Worm (Caenorhabditis elegans) whole organism, mixed stage, embryonic: Measurements from ENCODE around the gene srw-103.

ENCODE experiments used
- blmp-1 ChIP-seq: fragments of 150-350 bp; optimal IDR thresholded peaks from 2 replicates; lab custom pipeline; 2014; ENCODE audit warnings: missing biosample characterization, missing genetic modification characterization
- ceh-43 ChIP-seq: fragments of 200-800 bp; sonication (Bioruptor generic); optimal IDR thresholded peaks from 2 replicates; lab custom pipeline; 2018; ENCODE audit warnings: mild to moderate bottlenecking, missing genetic modification characterization, moderate library complexity, missing compliant biosample characterization
- cnd-1 ChIP-seq: fragments of 200-800 bp; sonication (Bioruptor generic); optimal IDR thresholded peaks from 2 replicates; lab custom pipeline; 2018; ENCODE audit warnings: mild to moderate bottlenecking, missing genetic modification characterization, missing compliant biosample characterization
- elt-3 ChIP-seq: fragments of 150-350 bp; optimal IDR thresholded peaks from 2 replicates; lab custom pipeline; 2014; ENCODE audit warnings: missing biosample characterization, missing genetic modification characterization
- lin-13 ChIP-seq: fragments of 150-350 bp; optimal IDR thresholded peaks from 2 replicates; lab custom pipeline; 2014; ENCODE audit warnings: missing biosample characterization, missing genetic modification characterization
- lsy-2 ChIP-seq: fragments of 150-350 bp; optimal IDR thresholded peaks from 2 replicates; lab custom pipeline; 2014; ENCODE audit warnings: missing biosample characterization, missing genetic modification characterization
- nhr-2 ChIP-seq: fragments of 150-350 bp; optimal IDR thresholded peaks from 2 replicates; lab custom pipeline; 2014; ENCODE audit warnings: missing biosample characterization, missing genetic modification characterization
- sptf-1 ChIP-seq: sonication (generic microtip); optimal IDR thresholded peaks from 2 replicates; lab custom pipeline; 2017; ENCODE audit warnings: mild to moderate bottlenecking, missing genetic modification characterization, moderate library complexity, missing compliant biosample characterization
- unc-39 ChIP-seq: fragments of 150-350 bp; optimal IDR thresholded peaks from 2 replicates; lab custom pipeline; 2014; ENCODE audit warnings: missing biosample characterization, missing genetic modification characterization
- unc-62 ChIP-seq: fragments of 150-350 bp; optimal IDR thresholded peaks from 2 replicates; lab custom pipeline; 2014; ENCODE audit warnings: missing biosample characterization, missing genetic modification reagents, missing genetic modification characterization
- ztf-11 ChIP-seq: fragments of 150-350 bp; optimal IDR thresholded peaks from 2 replicates; lab custom pipeline; 2014; ENCODE audit warnings: missing biosample characterization, missing genetic modification characterization

DNA sequence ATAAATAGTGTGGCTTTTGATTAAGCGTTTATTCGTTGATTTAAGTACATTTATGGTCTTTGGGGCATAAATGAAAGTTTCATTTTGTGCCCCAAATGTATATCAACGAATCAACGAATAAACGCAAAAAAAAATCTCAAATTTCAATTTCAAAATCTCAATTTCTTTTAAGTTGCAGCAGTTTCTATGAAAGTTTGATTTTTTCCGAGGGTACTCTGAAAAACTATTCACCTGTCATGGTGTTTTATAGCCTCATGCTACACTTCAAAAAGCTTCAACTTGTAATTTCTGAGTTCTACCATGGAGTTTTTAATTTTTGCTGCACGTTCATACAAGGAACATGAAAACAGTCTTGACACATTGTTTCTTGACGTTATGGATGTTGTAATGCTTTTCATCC lies 35.5 kb downstream of the srw-103 start, which contains the start of gene ZK697.1:
- TF ChIP-seq sptf-1 (tag; lab: Kevin White, UChicago) (no peak), nhr-2 (tag; lab: Kevin White, UChicago) (no peak), ceh-43 (no peak), lin-13 (tag; lab: Kevin White, UChicago) (no peak), unc-62 (no peak), cnd-1 (tag; lab: Kevin White, UChicago) (no peak), ztf-11 (tag; lab: Kevin White, UChicago) (no peak), blmp-1 (no peak), unc-39 (tag; lab: Kevin White, UChicago) (no peak), lsy-2 (tag; lab: Kevin White, UChicago) (no peak), elt-3 (tag; lab: Kevin White, UChicago) (no peak)
